Fruit fly (Drosophila melanogaster) whole organism, wandering third instar larva: ENCODE data around the gene cv.

ENCODE experiments used
- Hr78 ChIP-seq: fragments of >200 bp; optimal IDR thresholded peaks from 2 replicates; lab custom pipeline; 2017; ENCODE audit warnings: missing biosample characterization, missing genetic modification characterization
- Hr83 ChIP-seq: fragments of 200-300 bp; sonication (Bioruptor generic); optimal IDR thresholded peaks from 2 replicates; lab custom pipeline; 2016; ENCODE audit warnings: missing biosample characterization, mild to moderate bottlenecking, missing genetic modification characterization, moderate library complexity; ENCODE audit not compliant: poor library complexity, severe bottlenecking
- OdsH ChIP-seq: fragments of 200-800 bp; sonication (Bioruptor generic); optimal IDR thresholded peaks from 2 replicates; lab custom pipeline; 2016; ENCODE audit warnings: missing biosample characterization, mild to moderate bottlenecking, missing genetic modification characterization
- Vsx2 ChIP-seq: fragments of 200-300, 225-300 bp; sonication (Bioruptor generic); optimal IDR thresholded peaks from 2 replicates; lab custom pipeline; 2018; ENCODE audit warnings: missing biosample characterization, missing genetic modification characterization; ENCODE audit not compliant: partially characterized antibody
- fru ChIP-seq: fragments of 200-800 bp; sonication (Bioruptor generic); optimal IDR thresholded peaks from 3 replicates; lab custom pipeline; 2016; ENCODE audit warnings: missing biosample characterization, mild to moderate bottlenecking, missing genetic modification characterization
- h ChIP-seq: fragments of 200-800 bp; sonication (Bioruptor generic); optimal IDR thresholded peaks from 3 replicates; lab custom pipeline; 2016; ENCODE audit warnings: missing biosample characterization, mild to moderate bottlenecking, missing genetic modification characterization
- lola ChIP-seq: fragments of >200 bp; optimal IDR thresholded peaks from 2 replicates; lab custom pipeline; 2017; ENCODE audit warnings: missing biosample characterization, missing genetic modification characterization
- pan ChIP-seq: fragments of >200 bp; optimal IDR thresholded peaks from 2 replicates; lab custom pipeline; 2017
- psq ChIP-seq: fragments of 200-800 bp; sonication (Bioruptor generic); optimal IDR thresholded peaks from 3 replicates; lab custom pipeline; 2017; ENCODE audit warnings: missing biosample characterization, mild to moderate bottlenecking, missing genetic modification characterization, moderate library complexity
- sage ChIP-seq: fragments of 200-800 bp; sonication (Bioruptor generic); optimal IDR thresholded peaks from 2 replicates; lab custom pipeline; 2016; ENCODE audit warnings: missing biosample characterization, mild to moderate bottlenecking, missing genetic modification characterization
- usp ChIP-seq: fragments of >200 bp; optimal IDR thresholded peaks from 2 replicates; lab custom pipeline; 2017; ENCODE audit warnings: missing biosample characterization, missing genetic modification characterization

dm6 chrX:5690651-5691379 lies 1.0 kb downstream of the cv start:
- TF ChIP-seq Vsx2 (GFP tag; lab: Kevin White, UChicago), result no peak
- TF ChIP-seq pan (lab: Kevin White, UChicago), result no peak
- no peak for TF ChIP-seq h (GFP tag; lab: Kevin White, UChicago)
- no peak for TF ChIP-seq usp (GFP tag; lab: Kevin White, UChicago)
- TF ChIP-seq Hr78 (GFP tag; lab: Kevin White, UChicago), result no peak
- no peak for TF ChIP-seq Hr83 (GFP tag; lab: Kevin White, UChicago)
- TF ChIP-seq psq (GFP tag; lab: Kevin White, UChicago), result no peak
- no peak for TF ChIP-seq fru (GFP tag; lab: Kevin White, UChicago)
- TF ChIP-seq lola (GFP tag; lab: Kevin White, UChicago), result no peak
- TF ChIP-seq OdsH, result no peak
- TF ChIP-seq sage, result no peak
